Worm (Caenorhabditis elegans) whole organism, L4 larva: ENCODE data around the gene M03B6.5.

Source experiments
- F10B5.3 ChIP-seq: sonication (generic microtip); optimal IDR thresholded peaks from 2 replicates; lab custom pipeline; 2016; ENCODE audit warnings: mild to moderate bottlenecking, missing genetic modification characterization, missing compliant biosample characterization
- F26F4.8 ChIP-seq: fragments of 200-800 bp; sonication (Bioruptor generic); conservative IDR thresholded peaks from 2 replicates; pipeline ENCODE4 v1.3.6; 2022; ENCODE audit warnings: missing genetic modification characterization, missing compliant biosample characterization
- F37D6.2 ChIP-seq: sonication (generic microtip); optimal IDR thresholded peaks from 2 replicates; lab custom pipeline; 2016; ENCODE audit warnings: mild to moderate bottlenecking, missing genetic modification characterization, missing compliant biosample characterization
- F49E8.2 ChIP-seq: sonication (generic microtip); optimal IDR thresholded peaks from 2 replicates; lab custom pipeline; 2016; ENCODE audit warnings: missing compliant biosample characterization, mild to moderate bottlenecking, missing genetic modification characterization, borderline replicate concordance
- R02D3.7 ChIP-seq: fragments of 150-350 bp; sonication (generic microtip); optimal IDR thresholded peaks from 3 replicates; lab custom pipeline; 2014; ENCODE audit warnings: missing biosample characterization, missing genetic modification characterization
- T20F7.1 ChIP-seq: fragments of 200-800 bp; sonication (Bioruptor generic); optimal IDR thresholded peaks from 2 replicates; lab custom pipeline; 2018; ENCODE audit warnings: mild to moderate bottlenecking, missing genetic modification characterization, missing compliant biosample characterization
- T26A8.4 ChIP-seq: fragments of 200-800 bp; sonication (Bioruptor generic); IDR thresholded peaks from 2 replicates; pipeline ENCODE4 v1.3.6; 2022; ENCODE audit warnings: missing genetic modification characterization, missing compliant biosample characterization
- Y105C5A.15 ChIP-seq: fragments of 200-800 bp; sonication (Bioruptor generic); IDR thresholded peaks from 2 replicates; pipeline ENCODE4 v1.3.6; 2022; ENCODE audit warnings: missing genetic modification characterization, missing compliant biosample characterization
- Y5F2A.4 ChIP-seq: fragments of 200-800 bp; sonication (Bioruptor generic); optimal IDR thresholded peaks from 2 replicates; lab custom pipeline; 2018; ENCODE audit warnings: mild to moderate bottlenecking, missing genetic modification characterization, missing compliant biosample characterization
- Y75B8A.6 ChIP-seq: fragments of 200-800 bp; sonication (Bioruptor generic); IDR thresholded peaks from 2 replicates; pipeline ENCODE4 v1.3.6; 2022; ENCODE audit warnings: missing genetic modification reagents, missing genetic modification characterization, missing compliant biosample characterization
- ZK337.2 ChIP-seq: fragments of 200-800 bp; sonication (Bioruptor generic); IDR thresholded peaks from 2 replicates; pipeline ENCODE4 v1.3.6; 2022; ENCODE audit warnings: missing genetic modification reagents, missing genetic modification characterization, missing compliant biosample characterization
- aha-1 ChIP-seq: fragments of 150-350 bp; peaks from one replicate; lab custom pipeline; 2014; ENCODE audit warnings: missing biosample characterization, missing genetic modification characterization
- aly-2 ChIP-seq: sonication (generic microtip); optimal IDR thresholded peaks from 2 replicates; lab custom pipeline; 2018; ENCODE audit warnings: missing biosample characterization, missing genetic modification characterization
- ceh-20 ChIP-seq: fragments of 200-800 bp; sonication (Bioruptor generic); IDR thresholded peaks from 2 replicates; pipeline ENCODE4 v1.3.6; 2022; ENCODE audit warnings: missing genetic modification reagents, missing genetic modification characterization, missing compliant biosample characterization
- ceh-44 ChIP-seq: fragments of 200-800 bp; sonication (Bioruptor generic); IDR thresholded peaks from 2 replicates; pipeline ENCODE4 v1.3.6; 2022; ENCODE audit warnings: missing genetic modification reagents, missing genetic modification characterization, missing compliant biosample characterization
- ceh-82 ChIP-seq: sonication (generic microtip); optimal IDR thresholded peaks from 2 replicates; lab custom pipeline; 2017; ENCODE audit warnings: missing biosample characterization, missing genetic modification characterization
- ces-1 ChIP-seq: fragments of 150-350 bp; sonication (generic microtip); optimal IDR thresholded peaks from 4 replicates; lab custom pipeline; 2014; ENCODE audit warnings: missing biosample characterization, missing genetic modification reagents, missing genetic modification characterization
- ctbp-1 ChIP-seq: fragments of 200-800 bp; sonication (Bioruptor generic); IDR thresholded peaks from 2 replicates; pipeline ENCODE4 v1.3.6; 2022; ENCODE audit warnings: missing genetic modification reagents, missing genetic modification characterization, missing compliant biosample characterization
- daf-12 ChIP-seq: fragments of 150-350 bp; optimal IDR thresholded peaks from 2 replicates; lab custom pipeline; 2014; ENCODE audit warnings: missing biosample characterization, missing genetic modification reagents, missing genetic modification characterization
- daf-19 ChIP-seq: fragments of 200-800 bp; sonication (Bioruptor generic); conservative IDR thresholded peaks from 2 replicates; pipeline ENCODE4 v1.3.6; 2022; ENCODE audit warnings: missing genetic modification characterization, missing compliant biosample characterization
- dmd-6 ChIP-seq: fragments of 200-800 bp; sonication (Bioruptor generic); IDR thresholded peaks from 2 replicates; pipeline ENCODE4 v1.3.6; 2022; ENCODE audit warnings: missing genetic modification reagents, missing genetic modification characterization, missing compliant biosample characterization
- dmd-9 ChIP-seq: fragments of 200-800 bp; sonication (Bioruptor generic); IDR thresholded peaks from 2 replicates; pipeline ENCODE4 v1.3.6; 2022; ENCODE audit warnings: missing genetic modification reagents, missing genetic modification characterization, missing compliant biosample characterization
- dpl-1 ChIP-seq: fragments of 150-350 bp; optimal IDR thresholded peaks from 2 replicates; lab custom pipeline; 2014; ENCODE audit warnings: missing biosample characterization, missing genetic modification reagents, missing genetic modification characterization
- duxl-1 ChIP-seq: sonication (generic microtip); optimal IDR thresholded peaks from 2 replicates; lab custom pipeline; 2016; ENCODE audit warnings: mild to moderate bottlenecking, missing genetic modification characterization, moderate library complexity, missing compliant biosample characterization; ENCODE audit not compliant: poor library complexity
- dve-1 ChIP-seq: sonication (generic microtip); optimal IDR thresholded peaks from 2 replicates; lab custom pipeline; 2017; ENCODE audit warnings: antibody characterized with exemption, mild to moderate bottlenecking, missing genetic modification characterization, missing compliant biosample characterization; ENCODE audit not compliant: insufficient read depth
- fkh-10 ChIP-seq: fragments of 150-350 bp; optimal IDR thresholded peaks from 2 replicates; lab custom pipeline; 2014; ENCODE audit warnings: missing biosample characterization, missing genetic modification reagents, missing genetic modification characterization
- fos-1 ChIP-seq: fragments of 150-350 bp; optimal IDR thresholded peaks from 2 replicates; lab custom pipeline; 2014; ENCODE audit warnings: missing biosample characterization, missing genetic modification characterization
- gei-8 ChIP-seq: fragments of 200-800 bp; sonication (Bioruptor generic); optimal IDR thresholded peaks from 2 replicates; lab custom pipeline; 2018; ENCODE audit warnings: mild to moderate bottlenecking, missing genetic modification characterization, missing compliant biosample characterization
- hlh-30 ChIP-seq: sonication (generic microtip); optimal IDR thresholded peaks from 2 replicates; lab custom pipeline; 2017; ENCODE audit warnings: antibody characterized with exemption, mild to moderate bottlenecking, missing genetic modification characterization, missing compliant biosample characterization; ENCODE audit not compliant: insufficient read depth
- jun-1 ChIP-seq: fragments of 150-350 bp; optimal IDR thresholded peaks from 2 replicates; lab custom pipeline; 2014; ENCODE audit warnings: missing biosample characterization, missing genetic modification reagents, missing genetic modification characterization
- lin-13 ChIP-seq: fragments of 150-350 bp; optimal IDR thresholded peaks from 2 replicates; lab custom pipeline; 2014; ENCODE audit warnings: missing biosample characterization, missing genetic modification reagents, missing genetic modification characterization
- mxl-3 ChIP-seq: fragments of 200-800 bp; sonication (Bioruptor generic); optimal IDR thresholded peaks from 2 replicates; lab custom pipeline; 2018; ENCODE audit warnings: mild to moderate bottlenecking, missing genetic modification characterization, missing compliant biosample characterization
- nhr-102 ChIP-seq: sonication (generic microtip); optimal IDR thresholded peaks from 2 replicates; lab custom pipeline; 2016; ENCODE audit warnings: mild to moderate bottlenecking, missing genetic modification characterization, moderate library complexity, missing compliant biosample characterization
- nhr-28 ChIP-seq: fragments of 150-350 bp; optimal IDR thresholded peaks from 2 replicates; lab custom pipeline; 2014; ENCODE audit warnings: missing biosample characterization, missing genetic modification characterization
- nhr-41 ChIP-seq: fragments of 200-800 bp; sonication (Bioruptor generic); IDR thresholded peaks from 2 replicates; pipeline ENCODE4 v1.3.6; 2022; ENCODE audit warnings: missing genetic modification reagents, missing genetic modification characterization, missing compliant biosample characterization
- nhr-48 ChIP-seq: sonication (generic microtip); optimal IDR thresholded peaks from 2 replicates; lab custom pipeline; 2016; ENCODE audit warnings: mild to moderate bottlenecking, missing genetic modification characterization, missing compliant biosample characterization
- nhr-77 ChIP-seq: fragments of 150-350 bp; optimal IDR thresholded peaks from 2 replicates; lab custom pipeline; 2014; ENCODE audit warnings: missing biosample characterization, missing genetic modification characterization
- rbr-2 ChIP-seq: sonication (generic microtip); optimal IDR thresholded peaks from 2 replicates; lab custom pipeline; 2016; ENCODE audit warnings: missing genotype, missing genetic modification characterization, missing compliant biosample characterization
- snpc-1.2 ChIP-seq: fragments of 200-800 bp; sonication (Bioruptor generic); IDR thresholded peaks from 2 replicates; pipeline ENCODE4 v1.3.6; 2022; ENCODE audit warnings: missing genetic modification reagents, missing genetic modification characterization, missing compliant biosample characterization
- spr-1 ChIP-seq: sonication (generic microtip); optimal IDR thresholded peaks from 2 replicates; lab custom pipeline; 2016; ENCODE audit warnings: mild to moderate bottlenecking, missing genetic modification characterization, missing compliant biosample characterization
- unc-39 ChIP-seq: sonication (generic microtip); optimal IDR thresholded peaks from 2 replicates; lab custom pipeline; 2017; ENCODE audit warnings: missing biosample characterization, missing genetic modification characterization
- zag-1 ChIP-seq: fragments of 150-350 bp; optimal IDR thresholded peaks from 2 replicates; lab custom pipeline; 2014; ENCODE audit warnings: missing biosample characterization, missing genetic modification characterization
- zfp-3 ChIP-seq: fragments of 200-800 bp; sonication (Bioruptor generic); conservative IDR thresholded peaks from 2 replicates; pipeline ENCODE4 v1.3.6; 2022; ENCODE audit warnings: missing genetic modification reagents, missing genetic modification characterization, missing compliant biosample characterization
- zip-2 ChIP-seq: fragments of 150-350 bp; optimal IDR thresholded peaks from 2 replicates; lab custom pipeline; 2014; ENCODE audit warnings: missing biosample characterization, missing genetic modification characterization
- ztf-7 ChIP-seq: fragments of 150-350 bp; optimal IDR thresholded peaks from 2 replicates; lab custom pipeline; 2014; ENCODE audit warnings: missing biosample characterization, missing genetic modification characterization

The M03B6.5 gene

ce11 chrX:13838019-13838418 is 5.8 kb upstream of the M03B6.5 start:
- TF ChIP-seq Y5F2A.4 (GFP tag; lab: Kevin White, UChicago), result no peak
- TF ChIP-seq ZK337.2 (GFP tag; lab: Robert Waterston, UW), result no peak
- TF ChIP-seq ceh-44 (GFP tag; lab: Robert Waterston, UW), result no peak
- TF ChIP-seq T20F7.1, result no peak
- TF ChIP-seq R02D3.7, result no peak
- TF ChIP-seq daf-19, result no peak
- no peak for TF ChIP-seq F37D6.2
- no peak for TF ChIP-seq unc-39
- no peak for TF ChIP-seq zag-1 (tag; lab: Kevin White, UChicago)
- TF ChIP-seq hlh-30 (tag; lab: Kevin White, UChicago), result no peak
- TF ChIP-seq, all 104 proteins: peak for 0

ce11 chrX:13840336-13840735 is 3.4 kb upstream of the M03B6.5 start:
- TF ChIP-seq F26F4.8 (GFP tag; lab: Robert Waterston, UW) (no peak), nhr-41 (GFP tag; lab: Robert Waterston, UW) (no peak), daf-12 (tag; lab: Kevin White, UChicago) (no peak), dmd-9 (GFP tag; lab: Robert Waterston, UW) (no peak), unc-39 (no peak), nhr-28 (tag; lab: Kevin White, UChicago) (no peak), aha-1 (tag; lab: Kevin White, UChicago) (peak; percentile 91), dve-1 (tag; lab: Kevin White, UChicago) (no peak)

- no peak for TF ChIP-seq T26A8.4
- TF ChIP-seq dpl-1 (GFP tag; lab: Kevin White, UChicago), result no peak
- TF ChIP-seq ctbp-1 (GFP tag; lab: Robert Waterston, UW), result no peak
- no peak for TF ChIP-seq nhr-41 (GFP tag; lab: Robert Waterston, UW)
- TF ChIP-seq nhr-48, result no peak
- no peak for TF ChIP-seq zfp-3
- no peak for TF ChIP-seq rbr-2 (tag; lab: Kevin White, UChicago)
- TF ChIP-seq aha-1 (tag; lab: Kevin White, UChicago), result no peak
- TF ChIP-seq zip-2 (tag; lab: Kevin White, UChicago), result no peak
- TF ChIP-seq duxl-1 (tag; lab: Kevin White, UChicago), result no peak
- no peak for TF ChIP-seq gei-8 (GFP tag; lab: Kevin White, UChicago)
- no peak for TF ChIP-seq F49E8.2
- no peak for TF ChIP-seq dmd-9 (GFP tag; lab: Robert Waterston, UW)
- TF ChIP-seq fkh-10 (GFP tag; lab: Kevin White, UChicago), result no peak
- TF ChIP-seq fos-1 (tag; lab: Kevin White, UChicago), result no peak
- no peak for TF ChIP-seq ceh-44 (GFP tag; lab: Robert Waterston, UW)
- TF ChIP-seq spr-1 (tag; lab: Kevin White, UChicago), result no peak
- TF ChIP-seq nhr-77, result no peak
- TF ChIP-seq jun-1 (tag; lab: Kevin White, UChicago), result no peak
- TF ChIP-seq T20F7.1, result no peak
These were observed 2.5 kb upstream of the M03B6.5 start, which contains the start of gene M03B6.1 for ce11 chrX:13841277-13841676. Gene M03B6.1, plus strand, starts transcription at chrX:13841610.

- peak; percentile 29 for TF ChIP-seq nhr-28 (tag; lab: Kevin White, UChicago)
- TF ChIP-seq ceh-82 (tag; lab: Kevin White, UChicago), result no peak
- TF ChIP-seq mxl-3, result peak; percentile 90
- no peak for TF ChIP-seq F37D6.2
These were observed 2.2 kb downstream of the M03B6.5 start for ce11 chrX:13846024-13846423.

ce11 chrX:13850359-13850758 is 6.6 kb downstream of the M03B6.5 start:
- TF ChIP-seq dve-1 (tag; lab: Kevin White, UChicago), result peak; percentile 16
- TF ChIP-seq ztf-7, result no peak
- no peak for TF ChIP-seq ces-1 (GFP tag; lab: Kevin White, UChicago)
- TF ChIP-seq nhr-102, result no peak
- TF ChIP-seq aly-2 (tag; lab: Kevin White, UChicago), result no peak
- TF ChIP-seq Y75B8A.6 (GFP tag; lab: Robert Waterston, UW), result no peak
- peak; percentile 72 for TF ChIP-seq dmd-6 (GFP tag; lab: Robert Waterston, UW)
- no peak for TF ChIP-seq lin-13 (GFP tag; lab: Kevin White, UChicago)
- TF ChIP-seq snpc-1.2 (GFP tag; lab: Robert Waterston, UW), result no peak
- no peak for TF ChIP-seq F10B5.3 (tag; lab: Kevin White, UChicago)
- no peak for TF ChIP-seq zag-1 (tag; lab: Kevin White, UChicago)
- peak; percentile 91 for TF ChIP-seq ceh-20
- no peak for TF ChIP-seq nhr-77
- no peak for TF ChIP-seq daf-12 (tag; lab: Kevin White, UChicago)
- TF ChIP-seq Y5F2A.4 (GFP tag; lab: Kevin White, UChicago), result no peak
- TF ChIP-seq Y105C5A.15 (GFP tag; lab: Robert Waterston, UW), result no peak
- peak; percentile 44 for TF ChIP-seq nhr-28 (tag; lab: Kevin White, UChicago)
